Worm (Caenorhabditis elegans): ENCODE results near the gene cutl-29.

- TF ChIP-seq mxl-3 (GFP tag; optimal IDR thresholded peaks at IDR 0.05) (no peak), ama-1 (optimal IDR thresholded peaks at IDR 0.05) (no peak), ceh-28 (tag; optimal IDR thresholded peaks at IDR 0.05) (no peak), dve-1 (tag; optimal IDR thresholded peaks at IDR 0.05; ENCODE audit: insufficient read depth) (no peak), ztf-11 (tag; optimal IDR thresholded peaks at IDR 0.05) (no peak), unc-130 (GFP tag; optimal IDR thresholded peaks at IDR 0.05) (no peak), daf-12 (tag; optimal IDR thresholded peaks at IDR 0.05) (no peak), dmd-6 (GFP tag; IDR thresholded peaks at IDR 0.05) (no peak), unc-62 (GFP tag; optimal IDR thresholded peaks at IDR 0.05 in 1 of 2) (no peak), unc-62 (tag; optimal IDR thresholded peaks at IDR 0.05) (no peak), nhr-77 (tag; optimal IDR thresholded peaks at IDR 0.05) (no peak)
These were observed 2.7 kb upstream of the cutl-29 start for ce11 chrX:8273496-8273895.
